Worm (Caenorhabditis elegans): ENCODE results near the gene nhr-271.

ce11 chrV:16595140-16595791, 14.9 kb upstream of the nhr-271 start, which contains the start of gene cpl-1:
- TF ChIP-seq ZK546.5 (tag; optimal IDR thresholded peaks at IDR 0.05) (no peak), egl-27 (tag; optimal IDR thresholded peaks at IDR 0.05) (no peak), nhr-10 (tag; optimal IDR thresholded peaks at IDR 0.05) (no peak), nhr-25 (tag; optimal IDR thresholded peaks at IDR 0.05) (no peak), elt-1 (tag; optimal IDR thresholded peaks at IDR 0.05) (no peak), nhr-77 (tag; optimal IDR thresholded peaks at IDR 0.05) (no peak)

Data from whole organism, L2 larva.